Worm (Caenorhabditis elegans) whole organism, L1 larva: ENCODE results near the gene svop-1.

Experiments
- C16A3.4 ChIP-seq: fragments of 150-350 bp; optimal IDR thresholded peaks from 2 replicates; lab custom pipeline; 2014; ENCODE audit warnings: missing biosample characterization, missing genetic modification characterization
- aha-1 ChIP-seq: fragments of 150-350 bp; optimal IDR thresholded peaks from 2 replicates; lab custom pipeline; 2014; ENCODE audit warnings: missing biosample characterization, missing genetic modification characterization
- alr-1 ChIP-seq: fragments of 200-800 bp; sonication (Bioruptor generic); optimal IDR thresholded peaks from 2 replicates; lab custom pipeline; 2018; ENCODE audit warnings: borderline replicate concordance, mild to moderate bottlenecking, missing genetic modification characterization, missing compliant biosample characterization
- aly-2 ChIP-seq: fragments of 150-350 bp; optimal IDR thresholded peaks from 2 replicates; lab custom pipeline; 2014; ENCODE audit warnings: missing biosample characterization, missing genetic modification characterization
- ama-1 ChIP-seq: fragments of 150-350 bp; optimal IDR thresholded peaks from 2 replicates; lab custom pipeline; 2014
- blmp-1 ChIP-seq: fragments of 150-350 bp; optimal IDR thresholded peaks from 2 replicates; lab custom pipeline; 2014; ENCODE audit warnings: missing biosample characterization, missing genetic modification characterization
- ceh-63 ChIP-seq: fragments of 200-800 bp; sonication (Bioruptor generic); optimal IDR thresholded peaks from 2 replicates; lab custom pipeline; 2018; ENCODE audit warnings: mild to moderate bottlenecking, missing genetic modification characterization, missing compliant biosample characterization
- ceh-8 ChIP-seq: fragments of 200-800 bp; sonication (Bioruptor generic); optimal IDR thresholded peaks from 2 replicates; lab custom pipeline; 2018; ENCODE audit warnings: mild to moderate bottlenecking, missing genetic modification characterization, moderate library complexity, missing compliant biosample characterization
- ceh-88 ChIP-seq: fragments of 200-800 bp; sonication (Bioruptor generic); IDR thresholded peaks from 2 replicates; pipeline ENCODE4 v1.3.6; 2022; ENCODE audit warnings: missing genetic modification characterization, missing compliant biosample characterization
- ces-1 ChIP-seq: fragments of 150-350 bp; optimal IDR thresholded peaks from 2 replicates; lab custom pipeline; 2014; ENCODE audit warnings: missing biosample characterization, missing genetic modification reagents, missing genetic modification characterization
- dsc-1 ChIP-seq: sonication (generic microtip); optimal IDR thresholded peaks from 2 replicates; lab custom pipeline; 2016; ENCODE audit warnings: mild to moderate bottlenecking, missing genetic modification characterization, missing compliant biosample characterization
- elt-3 ChIP-seq, 6 experiments: fragments of 150-350 bp in 1 of 6; sonication (generic microtip); optimal IDR thresholded peaks; 2 replicates each; lab custom pipeline; 2017 to 2018; ENCODE audit warnings: missing biosample characterization in 6 of 6, missing genetic modification characterization in 6 of 6, inconsistent platforms in 1 of 6
- ets-5 ChIP-seq: fragments of 200-800 bp; sonication (Bioruptor generic); IDR thresholded peaks from 2 replicates; pipeline ENCODE4 v1.3.6; 2022; ENCODE audit warnings: missing genetic modification characterization, missing compliant biosample characterization
- fkh-8 ChIP-seq: sonication (generic microtip); optimal IDR thresholded peaks from 2 replicates; lab custom pipeline; 2016; ENCODE audit warnings: mild to moderate bottlenecking, missing genetic modification characterization, missing compliant biosample characterization
- fos-1 ChIP-seq: fragments of 150-350 bp; optimal IDR thresholded peaks from 2 replicates; lab custom pipeline; 2014; ENCODE audit warnings: missing biosample characterization, missing genetic modification characterization
- grh-1 ChIP-seq: fragments of 200-800 bp; sonication (Bioruptor generic); IDR thresholded peaks from 2 replicates; pipeline ENCODE4 v1.3.6; 2022; ENCODE audit warnings: missing genetic modification reagents, missing genetic modification characterization, missing compliant biosample characterization
- hlh-4 ChIP-seq: sonication (generic microtip); optimal IDR thresholded peaks from 2 replicates; lab custom pipeline; 2016; ENCODE audit warnings: mild to moderate bottlenecking, missing genetic modification characterization, missing compliant biosample characterization
- jun-1 ChIP-seq: fragments of 150-350 bp; optimal IDR thresholded peaks from 2 replicates; lab custom pipeline; 2014; ENCODE audit warnings: missing biosample characterization, missing genetic modification reagents, missing genetic modification characterization
- lin-14 ChIP-seq: fragments of 200-800 bp; sonication (Bioruptor generic); optimal IDR thresholded peaks from 2 replicates; lab custom pipeline; 2018; ENCODE audit warnings: mild to moderate bottlenecking, missing genetic modification characterization, moderate library complexity, missing compliant biosample characterization
- lin-15B ChIP-seq: fragments of 150-350 bp; sonication (generic microtip); optimal IDR thresholded peaks from 3 replicates; lab custom pipeline; 2014; ENCODE audit warnings: missing biosample characterization, missing genetic modification characterization
- lin-35 ChIP-seq, 2 experiments: fragments of 150-350 bp; optimal IDR thresholded peaks; 2 replicates each; lab custom pipeline; 2014; ENCODE audit warnings: missing biosample characterization in 2 of 2, missing genetic modification characterization in 2 of 2, missing genetic modification reagents in 2 of 2
- lir-3 ChIP-seq: sonication (generic microtip); optimal IDR thresholded peaks from 2 replicates; lab custom pipeline; 2016; ENCODE audit warnings: mild to moderate bottlenecking, missing genetic modification characterization, moderate library complexity, missing compliant biosample characterization; ENCODE audit not compliant: poor library complexity
- lsy-2 ChIP-seq, 2 experiments: fragments of 150-350 bp; optimal IDR thresholded peaks; 2 replicates each; lab custom pipeline; 2014; ENCODE audit warnings: missing biosample characterization in 2 of 2, missing genetic modification characterization in 2 of 2
- mep-1 ChIP-seq: fragments of 150-350 bp; optimal IDR thresholded peaks from 2 replicates; lab custom pipeline; 2014; ENCODE audit warnings: missing biosample characterization, missing genetic modification characterization
- nhr-19 ChIP-seq: fragments of 200-800 bp; sonication (Bioruptor generic); conservative IDR thresholded peaks from 2 replicates; pipeline ENCODE4 v1.3.6; 2022; ENCODE audit warnings: missing genetic modification characterization, missing compliant biosample characterization
- nhr-20 ChIP-seq: sonication (generic microtip); optimal IDR thresholded peaks from 2 replicates; lab custom pipeline; 2016; ENCODE audit warnings: mild to moderate bottlenecking, missing genetic modification characterization, missing compliant biosample characterization
- nhr-237 ChIP-seq: fragments of 150-350 bp; optimal IDR thresholded peaks from 2 replicates; lab custom pipeline; 2014; ENCODE audit warnings: missing biosample characterization, missing genetic modification characterization
- nhr-28 ChIP-seq: fragments of 150-350 bp; optimal IDR thresholded peaks from 2 replicates; lab custom pipeline; 2014; ENCODE audit warnings: missing biosample characterization, missing genetic modification characterization
- nhr-47 ChIP-seq: sonication (generic microtip); optimal IDR thresholded peaks from 2 replicates; lab custom pipeline; 2016; ENCODE audit warnings: mild to moderate bottlenecking, missing genetic modification characterization, moderate library complexity, missing compliant biosample characterization
- nhr-77 ChIP-seq: fragments of 150-350 bp; optimal IDR thresholded peaks from 2 replicates; lab custom pipeline; 2014; ENCODE audit warnings: missing biosample characterization, missing genetic modification characterization
- nhr-84 ChIP-seq: sonication (generic microtip); optimal IDR thresholded peaks from 2 replicates; lab custom pipeline; 2017; ENCODE audit warnings: missing biosample characterization, missing genetic modification characterization
- nhr-85 ChIP-seq: sonication (generic microtip); peaks from one replicate; lab custom pipeline; 2016; ENCODE audit warnings: missing genetic modification characterization, inconsistent platforms, missing compliant biosample characterization
- pag-3 ChIP-seq: sonication (generic microtip); optimal IDR thresholded peaks from 2 replicates; lab custom pipeline; 2017; ENCODE audit warnings: missing genetic modification characterization, mild to moderate bottlenecking, missing compliant biosample characterization, antibody characterized with exemption, borderline replicate concordance; ENCODE audit not compliant: insufficient read depth
- skn-1 ChIP-seq: fragments of 150-350 bp; optimal IDR thresholded peaks from 2 replicates; lab custom pipeline; 2014; ENCODE audit warnings: missing biosample characterization, missing genetic modification characterization
- snu-23 ChIP-seq: sonication (generic microtip); optimal IDR thresholded peaks from 2 replicates; lab custom pipeline; 2016; ENCODE audit warnings: missing genetic modification characterization, missing compliant biosample characterization
- sox-4 ChIP-seq: sonication (generic microtip); optimal IDR thresholded peaks from 2 replicates; lab custom pipeline; 2016; ENCODE audit warnings: missing genetic modification characterization, missing compliant biosample characterization
- sup-37 ChIP-seq: fragments of 200-800 bp; sonication (Bioruptor generic); optimal IDR thresholded peaks from 2 replicates; lab custom pipeline; 2018; ENCODE audit warnings: mild to moderate bottlenecking, missing genetic modification characterization, missing compliant biosample characterization
- tbx-2 ChIP-seq: sonication (generic microtip); optimal IDR thresholded peaks from 2 replicates; lab custom pipeline; 2016; ENCODE audit warnings: missing genetic modification characterization, missing compliant biosample characterization
- tlp-1 ChIP-seq: fragments of 150-350 bp; optimal IDR thresholded peaks from 2 replicates; lab custom pipeline; 2014; ENCODE audit warnings: missing biosample characterization, missing genetic modification characterization
- unc-30 ChIP-seq: sonication (generic microtip); optimal IDR thresholded peaks from 2 replicates; lab custom pipeline; 2017; ENCODE audit warnings: missing biosample characterization, missing genetic modification characterization
- unc-86 ChIP-seq: sonication (generic microtip); optimal IDR thresholded peaks from 2 replicates; lab custom pipeline; 2016; ENCODE audit warnings: missing genetic modification characterization, missing compliant biosample characterization
- unc-98 ChIP-seq: fragments of 200-800 bp; sonication (Bioruptor generic); IDR thresholded peaks from 2 replicates; pipeline ENCODE4 v1.3.6; 2022; ENCODE audit warnings: missing genetic modification characterization, missing compliant biosample characterization
- xbp-1 ChIP-seq: sonication (generic microtip); optimal IDR thresholded peaks from 2 replicates; lab custom pipeline; 2016; ENCODE audit warnings: missing genetic modification characterization, missing compliant biosample characterization
- zag-1 ChIP-seq: fragments of 150-350 bp; optimal IDR thresholded peaks from 2 replicates; lab custom pipeline; 2014; ENCODE audit warnings: missing biosample characterization, missing genetic modification characterization
- ztf-4 ChIP-seq: fragments of 150-350 bp; optimal IDR thresholded peaks from 2 replicates; lab custom pipeline; 2014; ENCODE audit warnings: missing biosample characterization, missing genetic modification characterization

The svop-1 gene

ce11 chrIII:8850482-8851047, 34.7 kb downstream of the svop-1 start, which contains the start of gene F44E2.9 (continued):
- TF ChIP-seq skn-1 (tag; lab: Kevin White, UChicago) (peak; percentile 81), unc-30 (tag; lab: Kevin White, UChicago) (no peak), lin-15B (tag; lab: Kevin White, UChicago) (peak; percentile 33), elt-3 (tag; optimal IDR thresholded peaks at IDR 0.05; lab: Kevin White, UChicago) (peak in 1 of 6 experiments; percentile 58), unc-86 (peak; percentile 59), ces-1 (GFP tag; lab: Kevin White, UChicago) (no peak), xbp-1 (tag; lab: Kevin White, UChicago) (peak; percentile 65), lin-35 (GFP tag; optimal IDR thresholded peaks at IDR 0.05; lab: Kevin White, UChicago) (peak; percentile 96), fkh-8 (tag; lab: Kevin White, UChicago) (peak; percentile 43), sox-4 (tag; lab: Kevin White, UChicago) (no peak), grh-1 (GFP tag; lab: Robert Waterston, UW) (no peak), nhr-85 (tag; lab: Kevin White, UChicago) (peak; percentile 81), nhr-47 (tag; lab: Kevin White, UChicago) (no peak), nhr-19 (GFP tag; lab: Robert Waterston, UW) (peak; percentile 55), nhr-20 (tag; lab: Kevin White, UChicago) (peak; percentile 70), C16A3.4 (tag; lab: Kevin White, UChicago) (peak; percentile 39), pag-3 (tag; lab: Kevin White, UChicago) (no peak), aha-1 (tag; lab: Kevin White, UChicago) (no peak), snu-23 (GFP tag; lab: Kevin White, UChicago) (peak; percentile 73), tlp-1 (tag; lab: Kevin White, UChicago) (no peak), ceh-63 (no peak), nhr-237 (tag; lab: Kevin White, UChicago) (no peak), lir-3 (tag; lab: Kevin White, UChicago) (peak; percentile 93), mep-1 (tag; lab: Kevin White, UChicago) (peak; percentile 65), ets-5 (no peak), sup-37 (GFP tag; lab: Kevin White, UChicago) (no peak), aly-2 (tag; lab: Kevin White, UChicago) (no peak), nhr-84 (tag; lab: Kevin White, UChicago) (no peak), ztf-4 (tag; lab: Kevin White, UChicago) (no peak), alr-1 (tag; lab: Kevin White, UChicago) (no peak), fos-1 (tag; lab: Kevin White, UChicago) (no peak), ceh-88 (no peak), nhr-28 (tag; lab: Kevin White, UChicago) (no peak), jun-1 (tag; lab: Kevin White, UChicago) (no peak), blmp-1 (peak; percentile 16), ama-1 (lab: Kevin White, UChicago) (no peak), ceh-8 (GFP tag; lab: Kevin White, UChicago) (peak; percentile 26), lin-14 (GFP tag; lab: Kevin White, UChicago) (peak; percentile 91), zag-1 (tag; lab: Kevin White, UChicago) (no peak), nhr-77 (no peak), unc-98 (GFP tag; lab: Robert Waterston, UW) (peak; percentile 74), tbx-2 (tag; lab: Kevin White, UChicago) (peak; percentile 77), dsc-1 (tag; lab: Kevin White, UChicago) (no peak), hlh-4 (no peak), lsy-2 (tag; optimal IDR thresholded peaks at IDR 0.05; lab: Kevin White, UChicago) (peak; percentile 76 to 86)
